Worm (Caenorhabditis elegans) whole organism, young adult: ENCODE measurements around the gene B0513.4.
"Not testable (repeated sequence)": the region's sequence is repeated elsewhere in the genome, so short reads cannot be mapped to it uniquely, and the experiment has no call there.

Experiments used
- C17E4.6 ChIP-seq: fragments of 200-800 bp; sonication (Bioruptor generic); IDR thresholded peaks from 2 replicates; pipeline ENCODE4 v1.3.6; 2022; ENCODE audit warnings: missing genetic modification reagents, missing genetic modification characterization, missing compliant biosample characterization
- D2030.7 ChIP-seq: fragments of 200-800 bp; sonication (Bioruptor generic); IDR thresholded peaks from 2 replicates; pipeline ENCODE4 v1.3.6; 2022; ENCODE audit warnings: missing genetic modification reagents, missing genetic modification characterization, missing compliant biosample characterization
- F33H1.4 ChIP-seq: fragments of 200-800 bp; sonication (Bioruptor generic); IDR thresholded peaks from 2 replicates; pipeline ENCODE4 v1.3.6; 2022; ENCODE audit warnings: missing genetic modification reagents, missing genetic modification characterization, missing compliant biosample characterization
- Y53G8AR.9 ChIP-seq: fragments of 200-800 bp; sonication (Bioruptor generic); conservative IDR thresholded peaks from 2 replicates; pipeline ENCODE4 v1.3.6; 2022; ENCODE audit warnings: missing genetic modification reagents, missing genetic modification characterization, missing compliant biosample characterization
- Y67H2A.10 ChIP-seq: fragments of 200-800 bp; sonication (Bioruptor generic); conservative IDR thresholded peaks from 2 replicates; pipeline ENCODE4 v1.3.6; 2022; ENCODE audit warnings: missing genetic modification reagents, missing genetic modification characterization, missing compliant biosample characterization
- Y79H2A.3 ChIP-seq: fragments of 200-800 bp; sonication (Bioruptor generic); conservative IDR thresholded peaks from 2 replicates; pipeline ENCODE4 v1.3.6; 2022; ENCODE audit warnings: missing genetic modification reagents, missing genetic modification characterization, missing compliant biosample characterization
- attf-6 ChIP-seq: fragments of 200-800 bp; sonication (Bioruptor generic); IDR thresholded peaks from 2 replicates; pipeline ENCODE4 v1.3.6; 2022; ENCODE audit warnings: missing genetic modification reagents, missing genetic modification characterization, missing compliant biosample characterization
- ceh-100 ChIP-seq: fragments of 200-800 bp; sonication (Bioruptor generic); IDR thresholded peaks from 2 replicates; pipeline ENCODE4 v1.3.6; 2022; ENCODE audit warnings: missing genetic modification reagents, missing genetic modification characterization, missing compliant biosample characterization
- ceh-40 ChIP-seq: fragments of 200-800 bp; sonication (Bioruptor generic); IDR thresholded peaks from 2 replicates; pipeline ENCODE4 v1.3.6; 2022; ENCODE audit warnings: missing genetic modification characterization, missing compliant biosample characterization
- ceh-58 ChIP-seq: fragments of 200-800 bp; sonication (Bioruptor generic); IDR thresholded peaks from 2 replicates; pipeline ENCODE4 v1.3.6; 2022; ENCODE audit warnings: missing genetic modification characterization, missing compliant biosample characterization
- dox-1 ChIP-seq: fragments of 200-800 bp; sonication (Bioruptor generic); IDR thresholded peaks from 2 replicates; pipeline ENCODE4 v1.3.6; 2022; ENCODE audit warnings: missing genetic modification reagents, missing genetic modification characterization, missing compliant biosample characterization
- egrh-3 ChIP-seq: fragments of 200-800 bp; sonication (Bioruptor generic); IDR thresholded peaks from 2 replicates; pipeline ENCODE4 v1.3.6; 2022; ENCODE audit warnings: missing genetic modification reagents, missing genetic modification characterization, missing compliant biosample characterization
- ekl-4 ChIP-seq: fragments of 200-800 bp; sonication (Bioruptor generic); IDR thresholded peaks from 2 replicates; pipeline ENCODE4 v1.3.6; 2022; ENCODE audit warnings: missing genetic modification reagents, missing genetic modification characterization, missing compliant biosample characterization
- hmg-1.2 ChIP-seq: fragments of 200-800 bp; sonication (Bioruptor generic); IDR thresholded peaks from 2 replicates; pipeline ENCODE4 v1.3.6; 2022; ENCODE audit warnings: missing genetic modification reagents, missing genetic modification characterization, missing compliant biosample characterization
- hsf-1 ChIP-seq: fragments of 200-800 bp; sonication (Bioruptor generic); IDR thresholded peaks from 2 replicates; pipeline ENCODE4 v1.3.6; 2022; ENCODE audit warnings: missing genetic modification reagents, missing genetic modification characterization, missing compliant biosample characterization
- lag-1 ChIP-seq: fragments of 200-800 bp; sonication (Bioruptor generic); IDR thresholded peaks from 2 replicates; pipeline ENCODE4 v1.3.6; 2022; ENCODE audit warnings: missing genetic modification reagents, missing genetic modification characterization, missing compliant biosample characterization
- lin-54 ChIP-seq: fragments of 200-800 bp; sonication (Bioruptor generic); optimal IDR thresholded peaks from 2 replicates; lab custom pipeline; 2018; ENCODE audit warnings: mild to moderate bottlenecking, missing genetic modification characterization, missing compliant biosample characterization
- lsl-1 ChIP-seq: fragments of 200-800 bp; sonication (Bioruptor generic); optimal IDR thresholded peaks from 2 replicates; lab custom pipeline; 2018; ENCODE audit warnings: mild to moderate bottlenecking, missing genetic modification characterization, moderate library complexity, missing compliant biosample characterization
- madf-6 ChIP-seq: fragments of 200-800 bp; sonication (Bioruptor generic); IDR thresholded peaks from 2 replicates; pipeline ENCODE4 v1.3.6; 2022; ENCODE audit warnings: missing genetic modification reagents, missing genetic modification characterization, missing compliant biosample characterization
- mcd-1 ChIP-seq: fragments of 200-800 bp; sonication (Bioruptor generic); IDR thresholded peaks from 2 replicates; pipeline ENCODE4 v1.3.6; 2022; ENCODE audit warnings: missing genetic modification reagents, missing genetic modification characterization, missing compliant biosample characterization
- mxl-1 ChIP-seq: sonication (generic microtip); optimal IDR thresholded peaks from 2 replicates; lab custom pipeline; 2016; ENCODE audit warnings: missing genetic modification characterization, missing compliant biosample characterization
- nfyb-1 ChIP-seq: fragments of 200-800 bp; sonication (Bioruptor generic); IDR thresholded peaks from 2 replicates; pipeline ENCODE4 v1.3.6; 2022; ENCODE audit warnings: missing genetic modification reagents, missing genetic modification characterization, missing compliant biosample characterization
- pbrm-1 ChIP-seq: fragments of 200-800 bp; sonication (Bioruptor generic); IDR thresholded peaks from 2 replicates; pipeline ENCODE4 v1.3.6; 2022; ENCODE audit warnings: missing genetic modification reagents, missing genetic modification characterization, missing compliant biosample characterization
- pha-4 ChIP-seq: fragments of 150-350 bp; sonication (generic microtip); optimal IDR thresholded peaks from 2 replicates; lab custom pipeline; 2014; ENCODE audit warnings: missing biosample characterization, missing genetic modification reagents, missing genetic modification characterization
- rcor-1 ChIP-seq: fragments of 200-800 bp; sonication (Bioruptor generic); IDR thresholded peaks from 2 replicates; pipeline ENCODE4 v1.3.6; 2022; ENCODE audit warnings: missing genetic modification reagents, missing genetic modification characterization, missing compliant biosample characterization
- repo-1 ChIP-seq: sonication (generic microtip); optimal IDR thresholded peaks from 2 replicates; lab custom pipeline; 2017; ENCODE audit warnings: mild to moderate bottlenecking, missing genetic modification characterization, missing compliant biosample characterization
- snpc-1.1 ChIP-seq: sonication (generic microtip); optimal IDR thresholded peaks from 2 replicates; lab custom pipeline; 2017; ENCODE audit warnings: missing genetic modification characterization, mild to moderate bottlenecking, missing compliant biosample characterization, antibody characterized with exemption, moderate library complexity, missing genotype, missing genetic modification reagents; ENCODE audit not compliant: insufficient read depth
- snpc-4 ChIP-seq, 5 experiments: fragments of 150-350 bp in 1 of 5; sonication (generic microtip) in 4 of 5; optimal IDR thresholded peaks; 2 replicates each; lab custom pipeline; 2014 to 2018; ENCODE audit warnings: missing genetic modification characterization in 5 of 5, missing biosample characterization in 3 of 5, antibody characterized with exemption in 2 of 5, mild to moderate bottlenecking in 2 of 5, missing compliant biosample characterization in 2 of 5, missing genotype in 2 of 5, moderate library complexity in 2 of 5, missing genetic modification reagents in 1 of 5
- tbp1 ChIP-seq: fragments of 200-800 bp; sonication (Bioruptor generic); optimal IDR thresholded peaks from 2 replicates; lab custom pipeline; 2018; ENCODE audit warnings: mild to moderate bottlenecking, missing genetic modification characterization, missing compliant biosample characterization
- ztf-6 ChIP-seq: fragments of 200-800 bp; sonication (Bioruptor generic); IDR thresholded peaks from 2 replicates; pipeline ENCODE4 v1.3.6; 2022; ENCODE audit warnings: missing genetic modification reagents, missing genetic modification characterization, missing compliant biosample characterization

The B0513.4 gene

ce11 chrIV:13847331-13847730 is 32.6 kb upstream of the B0513.4 start:
- peak; percentile 88 for TF ChIP-seq hsf-1
- peak; percentile 67; the same call in 1 of the 2 replicates for TF ChIP-seq egrh-3 (GFP tag; lab: Robert Waterston, UW)

- TF ChIP-seq C17E4.6 (GFP tag; lab: Robert Waterston, UW) (0 out of 2 replicates have a peak, but pooled peaks have one; percentile 33), snpc-1.1 (tag; lab: Kevin White, UChicago) (peak; percentile 53), lsl-1 (peak; percentile 11), hmg-1.2 (GFP tag; lab: Robert Waterston, UW) (peak; percentile 91), attf-6 (GFP tag; lab: Robert Waterston, UW) (peak; percentile 99), F33H1.4 (GFP tag; lab: Robert Waterston, UW) (peak; percentile 29; the same call in 1 of the 2 replicates), snpc-4 (GFP tag; optimal IDR thresholded peaks at IDR 0.05; lab: Kevin White, UChicago) (peak; percentile 84), snpc-4 (tag; optimal IDR thresholded peaks at IDR 0.05; lab: Kevin White, UChicago) (peak; percentile 86 to 95 (median 88)), D2030.7 (GFP tag; lab: Robert Waterston, UW) (peak; percentile 75), madf-6 (peak; percentile 48; the same call in 1 of the 2 replicates), tbp1 (GFP tag; lab: Kevin White, UChicago) (peak; percentile 65), dox-1 (GFP tag; lab: Robert Waterston, UW) (peak; percentile 84), pbrm-1 (peak; percentile 63; the same call in 1 of the 2 replicates), hsf-1 (0 out of 2 replicates have a peak, but pooled peaks have one; percentile 33), mcd-1 (peak; percentile 42; the same call in 1 of the 2 replicates), egrh-3 (GFP tag; lab: Robert Waterston, UW) (0 out of 2 replicates have a peak, but pooled peaks have one; percentile 23)
Measured at ce11 chrIV:13855361-13855918, 24.5 kb upstream of the B0513.4 start.

ce11 chrIV:13860459-13860858 is 19.5 kb upstream of the B0513.4 start:
- TF ChIP-seq repo-1 (tag; lab: Kevin White, UChicago) (no peak), ztf-6 (no peak), nfyb-1 (GFP tag; lab: Robert Waterston, UW) (no peak), lag-1 (GFP tag; lab: Robert Waterston, UW) (no peak), lin-54 (GFP tag; lab: Kevin White, UChicago) (no peak), Y53G8AR.9 (GFP tag; lab: Robert Waterston, UW) (no peak), mxl-1 (no peak), ceh-58 (GFP tag; lab: Robert Waterston, UW) (no peak)

- TF ChIP-seq egrh-3 (GFP tag; lab: Robert Waterston, UW) (0 out of 2 replicates have a peak, but pooled peaks have one; percentile 28), hsf-1 (peak; percentile 99), ceh-40 (GFP tag; lab: Robert Waterston, UW) (0 out of 2 replicates have a peak, but pooled peaks have one; percentile 58), rcor-1 (GFP tag; lab: Robert Waterston, UW) (0 out of 2 replicates have a peak, but pooled peaks have one; percentile 29), Y79H2A.3 (0 out of 2 replicates have a peak, but pooled peaks have one; percentile 12), attf-6 (GFP tag; lab: Robert Waterston, UW) (peak; percentile 44; the same call in 1 of the 2 replicates), nfyb-1 (GFP tag; lab: Robert Waterston, UW) (peak; percentile 32; the same call in 1 of the 2 replicates), ceh-100 (peak; percentile 45; the same call in 1 of the 2 replicates), ekl-4 (GFP tag; lab: Robert Waterston, UW) (peak; percentile 57; the same call in 1 of the 2 replicates), snpc-4 (tag; optimal IDR thresholded peaks at IDR 0.05; lab: Kevin White, UChicago) (peak in 1 of 4 experiments; percentile 47), dox-1 (GFP tag; lab: Robert Waterston, UW) (peak; percentile 93; the same call in 1 of the 2 replicates)
- not testable (repeated sequence) for TF ChIP-seq snpc-4 (GFP tag; optimal IDR thresholded peaks at IDR 0.05; lab: Kevin White, UChicago)
Measured at ce11 chrIV:13862003-13862402, 17.9 kb upstream of the B0513.4 start.

- no peak for TF ChIP-seq Y67H2A.10 (GFP tag; lab: Robert Waterston, UW)
- TF ChIP-seq pha-4 (tag; lab: Kevin White, UChicago), result peak; percentile 19
Measured at ce11 chrIV:13865172-13865571, 14.8 kb upstream of the B0513.4 start, which contains the start of gene vamp-8. Gene vamp-8, minus strand, starts transcription at chrIV:13865196.
